Worm (Caenorhabditis elegans) whole organism, mixed stage, embryonic: ENCODE measurements around the gene Y77E11A.7.

Source experiments
- blmp-1 ChIP-seq: fragments of 150-350 bp; optimal IDR thresholded peaks from 2 replicates; lab custom pipeline; 2014; ENCODE audit warnings: missing biosample characterization, missing genetic modification characterization
- ces-1 ChIP-seq: fragments of 150-350 bp; optimal IDR thresholded peaks from 2 replicates; lab custom pipeline; 2014; ENCODE audit warnings: missing biosample characterization, missing genetic modification reagents, missing genetic modification characterization
- lin-13 ChIP-seq: fragments of 150-350 bp; optimal IDR thresholded peaks from 2 replicates; lab custom pipeline; 2014; ENCODE audit warnings: missing biosample characterization, missing genetic modification characterization
- lsy-2 ChIP-seq: fragments of 150-350 bp; optimal IDR thresholded peaks from 2 replicates; lab custom pipeline; 2014; ENCODE audit warnings: missing biosample characterization, missing genetic modification characterization
- mls-2 ChIP-seq: sonication (generic microtip); optimal IDR thresholded peaks from 2 replicates; lab custom pipeline; 2016; ENCODE audit warnings: mild to moderate bottlenecking, missing genetic modification characterization, moderate library complexity, missing compliant biosample characterization
- nhr-12 ChIP-seq: fragments of 150-350 bp; optimal IDR thresholded peaks from 2 replicates; lab custom pipeline; 2014; ENCODE audit warnings: missing biosample characterization, missing genetic modification characterization
- nhr-28 ChIP-seq: fragments of 150-350 bp; optimal IDR thresholded peaks from 2 replicates; lab custom pipeline; 2014; ENCODE audit warnings: missing biosample characterization, missing genetic modification characterization
- pha-4 ChIP-seq: fragments of 150-350 bp; optimal IDR thresholded peaks from 2 replicates; lab custom pipeline; 2018; ENCODE audit warnings: missing biosample characterization, missing genetic modification reagents, missing genetic modification characterization
- sem-2 ChIP-seq: fragments of 200-800 bp; sonication (Bioruptor generic); optimal IDR thresholded peaks from 2 replicates; lab custom pipeline; 2018; ENCODE audit warnings: mild to moderate bottlenecking, missing genetic modification characterization, missing compliant biosample characterization
- snpc-4 ChIP-seq: fragments of 150-350 bp; optimal IDR thresholded peaks from 2 replicates; lab custom pipeline; 2014; ENCODE audit warnings: missing biosample characterization, missing genetic modification characterization
- sptf-1 ChIP-seq: sonication (generic microtip); optimal IDR thresholded peaks from 2 replicates; lab custom pipeline; 2017; ENCODE audit warnings: mild to moderate bottlenecking, missing genetic modification characterization, moderate library complexity, missing compliant biosample characterization
- unc-62 ChIP-seq: fragments of 150-350 bp; optimal IDR thresholded peaks from 2 replicates; lab custom pipeline; 2014; ENCODE audit warnings: missing biosample characterization, missing genetic modification reagents, missing genetic modification characterization
- ztf-11 ChIP-seq: fragments of 150-350 bp; optimal IDR thresholded peaks from 2 replicates; lab custom pipeline; 2014; ENCODE audit warnings: missing biosample characterization, missing genetic modification characterization

DNA sequence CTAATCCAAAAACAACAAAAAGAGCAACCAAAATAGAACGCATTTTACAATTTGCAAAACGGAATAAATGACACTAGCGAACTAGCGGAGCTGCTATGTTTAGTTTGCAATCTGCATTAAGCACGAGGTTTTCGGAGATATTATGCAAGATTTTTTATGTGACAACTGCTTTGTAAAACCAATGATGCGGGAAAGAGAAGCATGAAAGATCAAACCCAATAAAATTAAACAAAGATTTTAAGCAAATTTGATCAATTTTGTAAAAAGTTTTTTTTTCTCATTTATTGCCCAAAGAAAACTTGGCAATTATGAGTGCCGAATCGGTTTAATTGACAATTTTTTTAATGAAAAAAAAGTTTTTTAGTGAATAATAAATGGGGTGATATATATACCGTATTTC, 5.3 kb upstream of the Y77E11A.7 start, which contains the start of gene Y77E11A.8:
- TF ChIP-seq blmp-1 (tag; lab: Kevin White, UChicago) = no peak
- TF ChIP-seq snpc-4 (tag; lab: Kevin White, UChicago) = no peak
- no peak for TF ChIP-seq pha-4
- TF ChIP-seq ces-1 (GFP tag; lab: Kevin White, UChicago) = no peak
- TF ChIP-seq unc-62 (GFP tag; lab: Kevin White, UChicago) = no peak
- no peak for TF ChIP-seq sem-2 (GFP tag; lab: Kevin White, UChicago)
- TF ChIP-seq lin-13 (tag; lab: Kevin White, UChicago) = no peak
- TF ChIP-seq sptf-1 (tag; lab: Kevin White, UChicago) = no peak
- TF ChIP-seq mls-2 (tag; lab: Kevin White, UChicago) = no peak
- TF ChIP-seq nhr-12 (tag; lab: Kevin White, UChicago) = no peak
- TF ChIP-seq nhr-28 = no peak
- no peak for TF ChIP-seq lsy-2 (tag; lab: Kevin White, UChicago)
- no peak for TF ChIP-seq ztf-11 (tag; lab: Kevin White, UChicago)
